Fruit fly (Drosophila melanogaster) S2 (cell line): Measurements from ENCODE around the gene VGlut.

Experiments
- CG8478 ChIP-seq: fragments of >200 bp; optimal IDR thresholded peaks from 2 replicates; lab custom pipeline; 2018
- CTCF ChIP-seq, 2 experiments: fragments of >200 bp; optimal IDR thresholded peaks; 2 replicates each; lab custom pipeline; 2018

DNA sequence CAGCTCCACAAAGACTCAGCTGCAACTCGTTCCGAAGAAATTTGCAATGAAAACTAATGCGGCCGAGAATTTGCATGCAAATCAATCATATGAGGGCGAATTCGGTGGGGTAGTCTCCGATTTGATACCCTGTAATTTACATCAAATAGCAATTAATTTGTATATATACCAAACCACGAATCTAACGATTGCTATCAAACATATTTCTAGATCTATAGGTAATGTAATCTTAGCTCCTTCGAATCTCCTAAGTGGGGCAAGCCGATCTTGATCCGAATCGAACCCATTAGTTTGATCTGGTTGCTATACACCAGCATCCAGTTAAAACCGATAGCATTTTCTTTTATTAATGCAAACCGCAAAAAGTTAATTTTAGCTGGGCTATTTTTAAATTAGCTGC is 34.1 kb downstream of the VGlut start:
- TF ChIP-seq CTCF (optimal IDR thresholded peaks at IDR 0.05; lab: Kevin White, UChicago) (no peak), CG8478 (lab: Kevin White, UChicago) (no peak)
